Fruit fly (Drosophila melanogaster): ENCODE measurements around the gene CG6144.

- TF ChIP-seq Sox14 (GFP tag; optimal IDR thresholded peaks at IDR 0.05) = no peak
- no peak for TF ChIP-seq CG6792 (GFP tag; optimal IDR thresholded peaks at IDR 0.05)
- no peak for TF ChIP-seq Lpt (GFP tag; optimal IDR thresholded peaks at IDR 0.05)
- no peak for TF ChIP-seq lz (GFP tag; optimal IDR thresholded peaks at IDR 0.05)
- no peak for TF ChIP-seq dac (GFP tag; optimal IDR thresholded peaks at IDR 0.05)
- no peak for TF ChIP-seq CG10631 (GFP tag; optimal IDR thresholded peaks at IDR 0.05)
- TF ChIP-seq CG31627 (GFP tag; optimal IDR thresholded peaks at IDR 0.05) = no peak
- peak; percentile 80 for TF ChIP-seq svp (GFP tag)
- no peak for TF ChIP-seq Hr39 (GFP tag; optimal IDR thresholded peaks at IDR 0.05)
- TF ChIP-seq CG16779 (tag; optimal IDR thresholded peaks at IDR 0.05) = no peak
- no peak for TF ChIP-seq CG8632 (GFP tag; optimal IDR thresholded peaks at IDR 0.05)
- no peak for TF ChIP-seq pdm3 (GFP tag; optimal IDR thresholded peaks at IDR 0.05)
- no peak for TF ChIP-seq OdsH (GFP tag; optimal IDR thresholded peaks at IDR 0.05)
- no peak for TF ChIP-seq CG6808 (GFP tag; optimal IDR thresholded peaks at IDR 0.05)
These were observed 8.8 kb downstream of the CG6144 start for dm6 chr2L:10497106-10497800.
